Worm (Caenorhabditis elegans): ENCODE results near the gene lbp-4.

Gene lbp-4

ce11 chrV:7776029-7776628, 44.2 kb upstream of the lbp-4 start, which contains the start of the genes rpl-39 and rps-30 (continued):
- TF ChIP-seq lin-35 (GFP tag; optimal IDR thresholded peaks at IDR 0.05), result peak in 1 of 3 experiments; percentile 53
- peak; percentile 62 for TF ChIP-seq nhr-80 (tag; optimal IDR thresholded peaks at IDR 0.05)
- no peak for TF ChIP-seq ztf-28 (GFP tag; IDR thresholded peaks at IDR 0.05)
- peak; percentile 34; the same call in 1 of the 2 replicates for TF ChIP-seq egrh-3 (GFP tag; IDR thresholded peaks at IDR 0.05)
- TF ChIP-seq nfya-2 (GFP tag; IDR thresholded peaks at IDR 0.05), result no peak
- no peak for TF ChIP-seq C06A6.2 (GFP tag; conservative IDR thresholded peaks at IDR 0.05)
- TF ChIP-seq tlf-1 (GFP tag; optimal IDR thresholded peaks at IDR 0.05), result peak; percentile 56
- no peak for TF ChIP-seq tbx-9 (tag; optimal IDR thresholded peaks at IDR 0.05; ENCODE audit: borderline replicate concordance)
- TF ChIP-seq ztf-26 (tag; optimal IDR thresholded peaks at IDR 0.05), result peak; percentile 30
- TF ChIP-seq ceh-91 (GFP tag; IDR thresholded peaks at IDR 0.05), result peak; percentile 78
- no peak for TF ChIP-seq sptf-2 (GFP tag; optimal IDR thresholded peaks at IDR 0.05)
- peak; percentile 28 for TF ChIP-seq snpc-4 (GFP tag; optimal IDR thresholded peaks at IDR 0.05)
- TF ChIP-seq snpc-4 (tag; optimal IDR thresholded peaks at IDR 0.05), result peak in 3 of 4 experiments; percentile 47 to 73 (median 53)
- TF ChIP-seq nfyb-1 (GFP tag; IDR thresholded peaks at IDR 0.05), result no peak
- no peak for TF ChIP-seq atf-7 (tag; optimal IDR thresholded peaks at IDR 0.05)
- TF ChIP-seq Y95B8A.8 (GFP tag; IDR thresholded peaks at IDR 0.05), result no peak
- TF ChIP-seq mxl-1 (tag; optimal IDR thresholded peaks at IDR 0.05), result no peak
- TF ChIP-seq lin-54 (GFP tag; optimal IDR thresholded peaks at IDR 0.05), result peak; percentile 71
- no peak for TF ChIP-seq bed-2 (GFP tag; IDR thresholded peaks at IDR 0.05)
- no peak for TF ChIP-seq xnd-1 (tag; optimal IDR thresholded peaks at IDR 0.05)
- TF ChIP-seq F57A8.1 (GFP tag; optimal IDR thresholded peaks at IDR 0.05), result no peak
- peak; percentile 96 for TF ChIP-seq F33H1.4 (GFP tag; IDR thresholded peaks at IDR 0.05)
- no peak for TF ChIP-seq mel-28 (tag; optimal IDR thresholded peaks at IDR 0.05; ENCODE audit: borderline replicate concordance)
- no peak for TF ChIP-seq hlh-12 (tag; optimal IDR thresholded peaks at IDR 0.05)
- TF ChIP-seq cebp-1 (GFP tag; IDR thresholded peaks at IDR 0.05), result peak; percentile 24; the same call in 1 of the 2 replicates
- TF ChIP-seq cebp-1 (tag; optimal IDR thresholded peaks at IDR 0.05), result peak; percentile 67
- TF ChIP-seq madf-8 (GFP tag; conservative IDR thresholded peaks at IDR 0.05), result no peak
- no peak for TF ChIP-seq T26A5.8 (tag; optimal IDR thresholded peaks at IDR 0.05)
- peak; percentile 53; the same call in 1 of the 2 replicates for TF ChIP-seq Y67H2A.10 (GFP tag; conservative IDR thresholded peaks at IDR 0.05)
- TF ChIP-seq nfya-1 (tag; optimal IDR thresholded peaks at IDR 0.05; ENCODE audit: borderline replicate concordance, insufficient read depth), result no peak
- no peak for TF ChIP-seq ets-4 (GFP tag; optimal IDR thresholded peaks at IDR 0.05)
- TF ChIP-seq F10E7.11 (tag; optimal IDR thresholded peaks at IDR 0.05), result no peak
- TF ChIP-seq F37B4.10 (GFP tag; IDR thresholded peaks at IDR 0.05), result no peak
- TF ChIP-seq B0261.1 (tag; optimal IDR thresholded peaks at IDR 0.05), result no peak
- peak; percentile 59 for TF ChIP-seq ceh-27 (GFP tag; optimal IDR thresholded peaks at IDR 0.05)
- TF ChIP-seq madf-10 (tag; optimal IDR thresholded peaks at IDR 0.05), result peak; percentile 43
- no peak for TF ChIP-seq ceh-58 (GFP tag; IDR thresholded peaks at IDR 0.05)
- TF ChIP-seq let-607 (tag; optimal IDR thresholded peaks at IDR 0.05), result peak in 1 of 2 experiments; percentile 22
- TF ChIP-seq gei-17 (GFP tag; optimal IDR thresholded peaks at IDR 0.05), result no peak
- peak; percentile 22 for TF ChIP-seq unc-62 (GFP tag; optimal IDR thresholded peaks at IDR 0.05)
- TF ChIP-seq F49E8.2 (tag; optimal IDR thresholded peaks at IDR 0.05; ENCODE audit: insufficient read depth), result peak; percentile 40
- no peak for TF ChIP-seq T07F8.4 (tag; optimal IDR thresholded peaks at IDR 0.05)
- no peak for TF ChIP-seq lin-26 (GFP tag; IDR thresholded peaks at IDR 0.05)
- TF ChIP-seq hmg-20 (GFP tag; IDR thresholded peaks at IDR 0.05), result no peak
- 0 out of 2 replicates have a peak, but pooled peaks have one; percentile 27 for TF ChIP-seq attf-3 (GFP tag; conservative IDR thresholded peaks at IDR 0.05)
- no peak for TF ChIP-seq ceh-79 (tag; optimal IDR thresholded peaks at IDR 0.05)
- peak; percentile 56 for TF ChIP-seq snpc-1.3 (tag; optimal IDR thresholded peaks at IDR 0.05; ENCODE audit: insufficient read depth)
- peak; percentile 74 for TF ChIP-seq D2030.7 (GFP tag; IDR thresholded peaks at IDR 0.05)

All from whole organism, young adult.